Fruit fly (Drosophila melanogaster) whole organism, wandering third instar larva: ENCODE results near the gene obst-A.
"Not testable (repeated sequence)": the region's sequence is repeated elsewhere in the genome, so short reads cannot be mapped to it uniquely, and the experiment has no call there.

Source experiments
- GATAd ChIP-seq: sonication (Bioruptor generic); optimal IDR thresholded peaks from 2 replicates; lab custom pipeline; 2016; ENCODE audit warnings: missing biosample characterization, missing genetic modification characterization
- HLH106 ChIP-seq: fragments of 200-800 bp; optimal IDR thresholded peaks from 3 replicates; lab custom pipeline; 2019; ENCODE audit warnings: missing biosample characterization, mild to moderate bottlenecking, missing genetic modification characterization, moderate library complexity
- Hr83 ChIP-seq: fragments of 200-300 bp; sonication (Bioruptor generic); optimal IDR thresholded peaks from 2 replicates; lab custom pipeline; 2016; ENCODE audit warnings: missing biosample characterization, mild to moderate bottlenecking, missing genetic modification characterization, moderate library complexity; ENCODE audit not compliant: poor library complexity, severe bottlenecking
- OdsH ChIP-seq: fragments of 200-800 bp; sonication (Bioruptor generic); optimal IDR thresholded peaks from 2 replicates; lab custom pipeline; 2016; ENCODE audit warnings: missing biosample characterization, mild to moderate bottlenecking, missing genetic modification characterization
- Vsx2 ChIP-seq: fragments of 200-300, 225-300 bp; sonication (Bioruptor generic); optimal IDR thresholded peaks from 2 replicates; lab custom pipeline; 2018; ENCODE audit warnings: missing biosample characterization, missing genetic modification characterization; ENCODE audit not compliant: partially characterized antibody

The obst-A gene

DNA sequence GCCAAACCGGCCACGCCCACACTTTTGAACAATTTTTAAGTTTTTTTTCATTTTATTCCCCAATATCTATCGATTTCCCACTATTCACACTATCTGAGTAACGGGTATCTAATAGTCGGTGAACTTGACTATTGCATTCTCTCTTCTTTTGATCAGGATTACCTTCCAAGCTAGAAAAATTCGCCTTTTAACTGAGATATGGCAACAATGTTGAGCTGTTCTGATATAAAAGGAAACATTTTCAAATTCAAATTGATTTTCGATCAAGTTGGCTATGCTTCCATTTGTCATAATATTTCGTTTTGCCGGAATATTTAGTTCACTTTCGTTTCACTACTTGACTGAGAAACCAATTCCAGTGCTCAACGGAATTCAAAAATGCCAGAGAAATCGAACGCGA, 19.3 kb downstream of the obst-A start, which contains the start of gene CG42577:
Gene CG42577 (plus strand): TSS at position 301 of the 400 bp plus-strand sequence.
- not testable (repeated sequence) for TF ChIP-seq Vsx2; OdsH; Hr83 (GFP tag; lab: Kevin White, UChicago)

DNA sequence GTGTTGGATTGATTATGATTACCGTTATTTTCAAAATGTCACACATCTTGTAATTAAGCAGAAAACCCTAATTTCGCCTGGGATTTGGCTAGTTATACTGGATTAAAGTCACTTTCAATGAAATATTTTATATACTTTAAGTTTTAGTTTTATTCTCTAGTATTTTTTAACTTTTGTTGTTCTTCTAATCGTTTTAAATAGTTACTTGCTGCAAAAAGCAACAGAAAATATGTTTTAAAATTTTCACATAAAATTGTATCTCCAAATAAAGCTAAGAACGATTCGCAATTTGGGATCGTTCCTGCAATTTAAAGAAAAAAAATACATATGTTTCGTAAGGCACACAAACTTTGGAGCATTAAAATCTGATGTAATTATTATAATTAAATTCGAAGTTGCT, 30.0 kb downstream of the obst-A start, which contains the start of gene Inx6:
Gene Inx6 (minus strand): TSS at position 101 of the 400 bp plus-strand sequence.
- TF ChIP-seq HLH106 (tag; lab: Kevin White, UChicago) (no peak), GATAd (GFP tag; lab: Kevin White, UChicago) (no peak)
